Comparison of ENCODE assay signal across 6 worm cellular contexts in genomic region chrIV:10852403-10852802, ce11.
TF ChIP-seq lines count a peak whose summit lies in the region.

No protein-coding gene starts in this region.

TF ChIP-seq in whole organism, L1 larva, 84 proteins besides CTCF, POLR2A, EP300 and RAD21 (continues in another document):
- no peak for TF ChIP-seq nhr-11 (tag; optimal IDR thresholded peaks at IDR 0.05; lab: Kevin White, UChicago)
- TF ChIP-seq mep-1 (tag; optimal IDR thresholded peaks at IDR 0.05; lab: Kevin White, UChicago), result peak; percentile 19
- peak; percentile 0 for TF ChIP-seq tbx-2 (tag; optimal IDR thresholded peaks at IDR 0.05; lab: Kevin White, UChicago)
- TF ChIP-seq vab-15 (tag; optimal IDR thresholded peaks at IDR 0.05; lab: Kevin White, UChicago), result no peak
- TF ChIP-seq lsy-2 (tag; optimal IDR thresholded peaks at IDR 0.05; lab: Kevin White, UChicago), result peak in 1 of 2 experiments; percentile 9
- TF ChIP-seq snu-23 (GFP tag; optimal IDR thresholded peaks at IDR 0.05; lab: Kevin White, UChicago), result peak; percentile 29
- TF ChIP-seq zag-1 (tag; optimal IDR thresholded peaks at IDR 0.05; lab: Kevin White, UChicago), result no peak
- TF ChIP-seq unc-130 (tag; optimal IDR thresholded peaks at IDR 0.05; lab: Kevin White, UChicago), result peak; percentile 4
- TF ChIP-seq dpl-1 (GFP tag; optimal IDR thresholded peaks at IDR 0.05; lab: Kevin White, UChicago), result peak in 1 of 3 experiments; percentile 29
- TF ChIP-seq lin-14 (GFP tag; optimal IDR thresholded peaks at IDR 0.05; lab: Kevin White, UChicago), result peak; percentile 65
- peak in 1 of 6 experiments; percentile 16 for TF ChIP-seq elt-3 (tag; optimal IDR thresholded peaks at IDR 0.05; lab: Kevin White, UChicago)
- peak in 1 of 2 experiments; percentile 12 for TF ChIP-seq efl-1 (optimal IDR thresholded peaks at IDR 0.05; lab: Kevin White, UChicago)
- no peak for TF ChIP-seq efl-1 (GFP tag; optimal IDR thresholded peaks at IDR 0.05 in 1 of 2; lab: Kevin White, UChicago)
- peak; percentile 39 for TF ChIP-seq nhr-85 (tag; lab: Kevin White, UChicago)
- TF ChIP-seq F16B12.6 (tag; optimal IDR thresholded peaks at IDR 0.05; lab: Kevin White, UChicago), result peak; percentile 30

TF ChIP-seq in whole organism, L2 larva, 48 proteins besides CTCF, POLR2A, EP300 and RAD21 (continues in another document):
- TF ChIP-seq nhr-129 (tag; optimal IDR thresholded peaks at IDR 0.05; lab: Kevin White, UChicago), result peak; percentile 2
- TF ChIP-seq crh-2 (tag; optimal IDR thresholded peaks at IDR 0.05; lab: Kevin White, UChicago), result peak; percentile 29
- TF ChIP-seq sma-3 (GFP tag; optimal IDR thresholded peaks at IDR 0.05; lab: Kevin White, UChicago), result no peak
- no peak for TF ChIP-seq gmeb-1 (tag; optimal IDR thresholded peaks at IDR 0.05; lab: Kevin White, UChicago)
- no peak for TF ChIP-seq nhr-77 (tag; optimal IDR thresholded peaks at IDR 0.05; lab: Kevin White, UChicago)
- no peak for TF ChIP-seq aly-2 (tag; optimal IDR thresholded peaks at IDR 0.05; lab: Kevin White, UChicago)
- no peak for TF ChIP-seq elt-1 (tag; optimal IDR thresholded peaks at IDR 0.05; lab: Kevin White, UChicago)
- TF ChIP-seq C34F6.9 (tag; optimal IDR thresholded peaks at IDR 0.05; lab: Kevin White, UChicago), result peak; percentile 46
- TF ChIP-seq ceh-16 (tag; optimal IDR thresholded peaks at IDR 0.05; lab: Kevin White, UChicago), result no peak
- TF ChIP-seq nhr-10 (tag; optimal IDR thresholded peaks at IDR 0.05; lab: Kevin White, UChicago), result no peak
- peak; percentile 54 for TF ChIP-seq unc-55 (GFP tag; optimal IDR thresholded peaks at IDR 0.05; lab: Kevin White, UChicago)
- TF ChIP-seq fos-1 (tag; optimal IDR thresholded peaks at IDR 0.05; lab: Kevin White, UChicago), result peak; percentile 23
- no peak for TF ChIP-seq unc-39 (tag; optimal IDR thresholded peaks at IDR 0.05; lab: Kevin White, UChicago)
- no peak for TF ChIP-seq dmd-4 (tag; optimal IDR thresholded peaks at IDR 0.05; lab: Kevin White, UChicago)
- TF ChIP-seq peb-1 (tag; optimal IDR thresholded peaks at IDR 0.05; lab: Kevin White, UChicago), result no peak
- TF ChIP-seq lin-39 (tag; optimal IDR thresholded peaks at IDR 0.05; lab: Kevin White, UChicago), result no peak
- TF ChIP-seq lin-13 (GFP tag; optimal IDR thresholded peaks at IDR 0.05; lab: Kevin White, UChicago), result no peak

TF ChIP-seq in whole organism, L3 larva, 47 proteins besides CTCF, POLR2A, EP300 and RAD21:
- TF ChIP-seq ceh-9 (tag; optimal IDR thresholded peaks at IDR 0.05; lab: Kevin White, UChicago) (no peak), pha-4 (tag; optimal IDR thresholded peaks at IDR 0.05; lab: Kevin White, UChicago) (peak; percentile 53), nhr-23 (tag; optimal IDR thresholded peaks at IDR 0.05; lab: Kevin White, UChicago) (peak; percentile 14), ama-1 (optimal IDR thresholded peaks at IDR 0.05; lab: Kevin White, UChicago) (no peak), hmg-11 (tag; optimal IDR thresholded peaks at IDR 0.05; lab: Kevin White, UChicago) (peak; percentile 7), nfya-1 (tag; optimal IDR thresholded peaks at IDR 0.05; lab: Kevin White, UChicago; ENCODE audit: insufficient read depth) (peak; percentile 37), nhr-25 (tag; optimal IDR thresholded peaks at IDR 0.05; lab: Kevin White, UChicago) (peak; percentile 31), nhr-43 (tag; optimal IDR thresholded peaks at IDR 0.05; lab: Kevin White, UChicago; ENCODE audit: poor library complexity, severe bottlenecking) (no peak), snpc-4 (tag; optimal IDR thresholded peaks at IDR 0.05; lab: Kevin White, UChicago) (no peak)

TF ChIP-seq in whole organism, L4 larva, 104 proteins besides CTCF, POLR2A, EP300 and RAD21:
- TF ChIP-seq F26F4.8 (GFP tag; conservative IDR thresholded peaks at IDR 0.05; lab: Robert Waterston, UW), result no peak
- peak in 1 of 2 experiments; percentile 45 for TF ChIP-seq mdl-1 (tag; optimal IDR thresholded peaks at IDR 0.05; lab: Kevin White, UChicago)
- TF ChIP-seq zip-11 (GFP tag; IDR thresholded peaks at IDR 0.05; lab: Robert Waterston, UW), result no peak
- TF ChIP-seq php-3 (GFP tag; IDR thresholded peaks at IDR 0.05; lab: Robert Waterston, UW), result no peak
- TF ChIP-seq mes-2 (tag; optimal IDR thresholded peaks at IDR 0.05; lab: Kevin White, UChicago; ENCODE audit: poor library complexity, severe bottlenecking), result peak; percentile 3
- TF ChIP-seq mep-1 (tag; optimal IDR thresholded peaks at IDR 0.05; lab: Kevin White, UChicago), result peak; percentile 42
- peak; percentile 12 for TF ChIP-seq hlh-11 (tag; optimal IDR thresholded peaks at IDR 0.05; lab: Kevin White, UChicago)
- TF ChIP-seq nhr-6 (tag; optimal IDR thresholded peaks at IDR 0.05; lab: Kevin White, UChicago), result peak; percentile 26
- no peak for TF ChIP-seq pha-4 (GFP tag; IDR thresholded peaks at IDR 0.05; lab: Robert Waterston, UW)
- TF ChIP-seq pha-4 (tag; optimal IDR thresholded peaks at IDR 0.05; lab: Kevin White, UChicago), result peak; percentile 19
- TF ChIP-seq daf-16 (GFP tag; optimal IDR thresholded peaks at IDR 0.05; lab: Kevin White, UChicago), result no peak
- peak; percentile 35 for TF ChIP-seq daf-16 (tag; optimal IDR thresholded peaks at IDR 0.05; lab: Kevin White, UChicago)
- TF ChIP-seq nhr-28 (tag; optimal IDR thresholded peaks at IDR 0.05; lab: Kevin White, UChicago), result peak; percentile 44
- TF ChIP-seq fos-1 (tag; optimal IDR thresholded peaks at IDR 0.05; lab: Kevin White, UChicago), result no peak
- peak; percentile 4 for TF ChIP-seq hlh-30 (tag; optimal IDR thresholded peaks at IDR 0.05; lab: Kevin White, UChicago; ENCODE audit: insufficient read depth)
- TF ChIP-seq lsy-2 (tag; optimal IDR thresholded peaks at IDR 0.05; lab: Kevin White, UChicago), result peak in 1 of 2 experiments; percentile 57
- peak; percentile 42 for TF ChIP-seq dve-1 (tag; optimal IDR thresholded peaks at IDR 0.05; lab: Kevin White, UChicago; ENCODE audit: insufficient read depth)

TF ChIP-seq in whole organism, mixed stage, embryonic, 35 proteins besides CTCF, POLR2A, EP300 and RAD21:
- TF ChIP-seq unc-62 (GFP tag; optimal IDR thresholded peaks at IDR 0.05; lab: Kevin White, UChicago), result no peak
- peak; percentile 77 for TF ChIP-seq hlh-1 (tag; optimal IDR thresholded peaks at IDR 0.05; lab: Kevin White, UChicago)
- TF ChIP-seq cnd-1 (tag; optimal IDR thresholded peaks at IDR 0.05; lab: Kevin White, UChicago), result no peak

TF ChIP-seq in whole organism, young adult, 124 proteins besides CTCF, POLR2A, EP300 and RAD21:
- TF ChIP-seq zfh-2 (GFP tag; conservative IDR thresholded peaks at IDR 0.05; lab: Robert Waterston, UW), result no peak
- peak; percentile 25; the same call in 1 of the 2 replicates for TF ChIP-seq hmg-1.2 (GFP tag; IDR thresholded peaks at IDR 0.05; lab: Robert Waterston, UW)
